Worm (Caenorhabditis elegans): Measurements from ENCODE around the gene F32D8.11.
A peak's percentile ranks its signal among the peaks of the same experiment; 100 is the strongest.

- TF ChIP-seq lin-13 (GFP tag; optimal IDR thresholded peaks at IDR 0.05) (no peak), lin-39 (tag; optimal IDR thresholded peaks at IDR 0.05) (no peak), lin-38 (GFP tag; IDR thresholded peaks at IDR 0.05) (no peak), daf-12 (tag; optimal IDR thresholded peaks at IDR 0.05) (no peak), nhr-10 (tag; optimal IDR thresholded peaks at IDR 0.05) (no peak), nhr-28 (tag; optimal IDR thresholded peaks at IDR 0.05) (no peak), attf-4 (tag; optimal IDR thresholded peaks at IDR 0.05) (no peak), ceh-32 (tag; optimal IDR thresholded peaks at IDR 0.05; ENCODE audit: poor library complexity) (no peak), Y5F2A.4 (GFP tag; optimal IDR thresholded peaks at IDR 0.05) (no peak), nhr-25 (tag; optimal IDR thresholded peaks at IDR 0.05; ENCODE audit: borderline replicate concordance, insufficient read depth) (no peak), ceh-82 (tag; optimal IDR thresholded peaks at IDR 0.05) (no peak), unc-62 (GFP tag; optimal IDR thresholded peaks at IDR 0.05 in 1 of 2) (peak in 1 of 2 experiments; percentile 35), unc-62 (tag; optimal IDR thresholded peaks at IDR 0.05) (no peak), jun-1 (tag; optimal IDR thresholded peaks at IDR 0.05) (no peak), nhr-237 (tag; optimal IDR thresholded peaks at IDR 0.05) (no peak)
These were observed 49.5 kb downstream of the F32D8.11 start for ce11 chrV:10839398-10839797.
